Fruit fly (Drosophila melanogaster) whole organism, embryonic: Measurements from ENCODE around the gene Tmep.
A peak's percentile ranks its signal among the peaks of the same experiment; 100 is the strongest.

Experiments
- Bgb ChIP-seq: fragments of 200-800 bp; sonication (Bioruptor generic); IDR thresholded peaks from 2 replicates; pipeline ENCODE4 v1.3.6; 2022; ENCODE audit warnings: missing biosample characterization, missing genetic modification characterization; ENCODE audit not compliant: partially characterized antibody
- Blimp-1 ChIP-seq: fragments of 200-800 bp; sonication (Bioruptor generic); optimal IDR thresholded peaks from 3 replicates; lab custom pipeline; 2018; ENCODE audit warnings: missing biosample characterization, missing genetic modification characterization, mild to moderate bottlenecking, moderate library complexity, missing genetic modification reagents
- CG14710 ChIP-seq: fragments of 200-800 bp; sonication (Bioruptor generic); optimal IDR thresholded peaks from 3 replicates; lab custom pipeline; 2019; ENCODE audit warnings: missing biosample characterization, mild to moderate bottlenecking, missing genetic modification characterization, moderate library complexity
- CG17802 ChIP-seq: fragments of 200-800 bp; sonication (Bioruptor generic); optimal IDR thresholded peaks from 2 replicates; lab custom pipeline; 2018; ENCODE audit warnings: missing biosample characterization, mild to moderate bottlenecking, missing genetic modification characterization, moderate library complexity
- CG18011 ChIP-seq: fragments of 200-800 bp; sonication (Bioruptor generic); optimal IDR thresholded peaks from 2 replicates; lab custom pipeline; 2017; ENCODE audit warnings: missing biosample characterization, missing genetic modification characterization, mild to moderate bottlenecking, moderate library complexity, missing genotype
- CG1832 ChIP-seq: fragments of 200-800 bp; sonication (Bioruptor generic); optimal IDR thresholded peaks from 2 replicates; lab custom pipeline; 2017; ENCODE audit warnings: missing biosample characterization, mild to moderate bottlenecking, missing genetic modification characterization, inconsistent platforms
- CG2116 ChIP-seq: fragments of 200-800 bp; sonication (Bioruptor generic); optimal IDR thresholded peaks from 3 replicates; lab custom pipeline; 2018; ENCODE audit warnings: missing biosample characterization, mild to moderate bottlenecking, missing genetic modification characterization
- CG31365 ChIP-seq: fragments of 200-800 bp; sonication (Bioruptor generic); optimal IDR thresholded peaks from 2 replicates; lab custom pipeline; 2018; ENCODE audit warnings: missing biosample characterization, mild to moderate bottlenecking, missing genetic modification characterization
- CG3163 ChIP-seq: fragments of 200-800 bp; sonication (Bioruptor generic); optimal IDR thresholded peaks from 3 replicates; lab custom pipeline; 2016; ENCODE audit warnings: missing biosample characterization, missing genetic modification characterization
- CG32532 ChIP-seq: fragments of 200-800 bp; sonication (Bioruptor generic); IDR thresholded peaks from 2 replicates; pipeline ENCODE4 v1.3.6; 2022; ENCODE audit warnings: missing biosample characterization, missing genetic modification characterization
- CG33557 ChIP-seq: fragments of 200-800 bp; sonication (Bioruptor generic); optimal IDR thresholded peaks from 2 replicates; lab custom pipeline; 2019; ENCODE audit warnings: missing biosample characterization, mild to moderate bottlenecking, missing genetic modification characterization, moderate library complexity
- CG4404 ChIP-seq: fragments of 200-800 bp; sonication (Bioruptor generic); IDR thresholded peaks from 2 replicates; pipeline ENCODE4 v1.3.6; 2022; ENCODE audit warnings: missing biosample characterization, missing genetic modification characterization
- CG6689 ChIP-seq: fragments of 200-800 bp; sonication (Bioruptor generic); IDR thresholded peaks from 2 replicates; pipeline ENCODE4 v1.3.6; 2022; ENCODE audit warnings: missing biosample characterization, missing genetic modification characterization
- CG7963 ChIP-seq: fragments of 200-800 bp; sonication (Bioruptor generic); IDR thresholded peaks from 3 replicates; pipeline ENCODE4 v1.3.6; 2022; ENCODE audit warnings: missing biosample characterization, missing genetic modification characterization; ENCODE audit not compliant: partially characterized antibody
- CG7987 ChIP-seq: fragments of 200-800 bp; sonication (Bioruptor generic); optimal IDR thresholded peaks from 2 replicates; lab custom pipeline; 2018; ENCODE audit warnings: missing biosample characterization, mild to moderate bottlenecking, missing genetic modification characterization, moderate library complexity
- CG8290 ChIP-seq, 3 experiments: fragments of 200-800 bp; sonication (Bioruptor generic); optimal IDR thresholded peaks; 2 replicates each; lab custom pipeline; 2016 to 2019; ENCODE audit warnings: missing biosample characterization in 3 of 3, missing genetic modification characterization in 3 of 3, mild to moderate bottlenecking in 2 of 3, moderate library complexity in 1 of 3
- D ChIP-seq, 2 experiments: fragments of 200-800 bp in 1 of 2; fragments of >200 bp in 1 of 2; sonication (Bioruptor generic) in 1 of 2; optimal IDR thresholded peaks; 2 replicates in 1 of 2; 3 replicates in 1 of 2; lab custom pipeline; 2017; ENCODE audit warnings: mild to moderate bottlenecking in 1 of 2, missing biosample characterization in 1 of 2, missing genetic modification characterization in 1 of 2, missing genetic modification reagents in 1 of 2
- Dfd ChIP-seq, 2 experiments: fragments of >200 bp; optimal IDR thresholded peaks; 2 replicates each; lab custom pipeline; 2017; ENCODE audit warnings: missing biosample characterization in 2 of 2, missing genetic modification characterization in 2 of 2
- E2f2 ChIP-seq: fragments of 200-800 bp; sonication (Bioruptor generic); IDR thresholded peaks from 2 replicates; pipeline ENCODE4 v1.3.6; 2022; ENCODE audit warnings: missing biosample characterization, missing genetic modification characterization
- Elba2 ChIP-seq: fragments of 200-800 bp; sonication (Bioruptor generic); optimal IDR thresholded peaks from 3 replicates; lab custom pipeline; 2016; ENCODE audit warnings: missing biosample characterization, missing genetic modification characterization
- Ets65A ChIP-seq: fragments of 200-800 bp; sonication (Bioruptor generic); peaks from one replicate; lab custom pipeline; 2016; ENCODE audit warnings: missing biosample characterization, missing genetic modification characterization
- Jarid2 ChIP-seq: fragments of 200-800 bp; sonication (Bioruptor generic); optimal IDR thresholded peaks from 3 replicates; lab custom pipeline; 2017; ENCODE audit warnings: mild to moderate bottlenecking, missing biosample characterization, missing genetic modification reagents, missing genetic modification characterization
- Trl ChIP-seq, 3 experiments: fragments of >200 bp in 2 of 3; fragments of 200-800 bp in 1 of 3; sonication (Bioruptor generic) in 1 of 3; optimal IDR thresholded peaks; 2 replicates in 1 of 3; 3 replicates in 2 of 3; lab custom pipeline; 2016 to 2017; ENCODE audit warnings: missing biosample characterization in 1 of 3, missing genetic modification characterization in 1 of 3
- amos ChIP-seq: fragments of 200-800 bp; sonication (Bioruptor generic); IDR thresholded peaks from 2 replicates; pipeline ENCODE4 v1.3.6; 2022; ENCODE audit warnings: missing biosample characterization, missing genetic modification characterization; ENCODE audit not compliant: partially characterized antibody
- az2 ChIP-seq: fragments of 200-800 bp; sonication (Bioruptor generic); optimal IDR thresholded peaks from 3 replicates; lab custom pipeline; 2016; ENCODE audit warnings: missing biosample characterization, missing genetic modification characterization
- br ChIP-seq: fragments of >200 bp; optimal IDR thresholded peaks from 2 replicates; lab custom pipeline; 2017
- bsh ChIP-seq, 2 experiments: fragments of 200-800 bp; sonication (Bioruptor generic); optimal IDR thresholded peaks; 2 replicates each; lab custom pipeline; 2017 to 2018; ENCODE audit warnings: mild to moderate bottlenecking in 2 of 2, missing biosample characterization in 2 of 2, missing genetic modification characterization in 2 of 2, moderate library complexity in 1 of 2
- dan ChIP-seq: fragments of 200-800 bp; sonication (Bioruptor generic); IDR thresholded peaks from 2 replicates; pipeline ENCODE4 v1.3.6; 2022; ENCODE audit warnings: missing biosample characterization, missing genetic modification characterization
- insv ChIP-seq, 2 experiments: fragments of 200-800 bp; sonication (Bioruptor generic); optimal IDR thresholded peaks; 3 replicates each; lab custom pipeline; 2016 to 2018; ENCODE audit warnings: missing biosample characterization in 2 of 2, missing genetic modification characterization in 2 of 2
- jumu ChIP-seq: fragments of 200-800 bp; sonication (Bioruptor generic); optimal IDR thresholded peaks from 3 replicates; lab custom pipeline; 2016; ENCODE audit warnings: missing biosample characterization, missing genetic modification characterization
- ken ChIP-seq: fragments of 200-800 bp; sonication (Bioruptor generic); IDR thresholded peaks from 3 replicates; pipeline ENCODE4 v1.3.6; 2022; ENCODE audit warnings: missing biosample characterization, missing genetic modification characterization
- kni ChIP-seq: fragments of 200-800 bp; sonication (Bioruptor generic); optimal IDR thresholded peaks from 3 replicates; lab custom pipeline; 2017; ENCODE audit warnings: mild to moderate bottlenecking, missing biosample characterization, missing genetic modification reagents, missing genetic modification characterization
- nmo ChIP-seq: fragments of 200-800 bp; sonication (Bioruptor generic); optimal IDR thresholded peaks from 2 replicates; lab custom pipeline; 2018; ENCODE audit warnings: missing biosample characterization, mild to moderate bottlenecking, missing genetic modification characterization, moderate library complexity
- nom ChIP-seq: fragments of 200-800 bp; sonication (Bioruptor generic); optimal IDR thresholded peaks from 2 replicates; lab custom pipeline; 2017; ENCODE audit warnings: missing biosample characterization, missing genetic modification characterization, mild to moderate bottlenecking, moderate library complexity, missing genetic modification reagents
- pros ChIP-seq: fragments of 200-800 bp; sonication (Bioruptor generic); optimal IDR thresholded peaks from 3 replicates; lab custom pipeline; 2019; ENCODE audit warnings: missing biosample characterization, mild to moderate bottlenecking, missing genetic modification characterization, moderate library complexity
- rib ChIP-seq: fragments of 200-800 bp; sonication (Bioruptor generic); IDR thresholded peaks from 2 replicates; pipeline ENCODE4 v1.3.6; 2022; ENCODE audit warnings: missing biosample characterization, missing genetic modification characterization
- slbo ChIP-seq: fragments of 200-800 bp; sonication (Bioruptor generic); IDR thresholded peaks from 2 replicates; pipeline ENCODE4 v1.3.6; 2022; ENCODE audit warnings: missing biosample characterization, missing genetic modification characterization
- sna ChIP-seq: fragments of 200-800 bp; sonication (Bioruptor generic); IDR thresholded peaks from 2 replicates; pipeline ENCODE4 v1.3.6; 2022; ENCODE audit warnings: missing biosample characterization, missing genetic modification characterization; ENCODE audit not compliant: partially characterized antibody
- stwl ChIP-seq: fragments of 200-800 bp; sonication (Bioruptor generic); optimal IDR thresholded peaks from 3 replicates; lab custom pipeline; 2018; ENCODE audit warnings: missing biosample characterization, mild to moderate bottlenecking, missing genetic modification characterization, moderate library complexity
- unc-4 ChIP-seq: fragments of 200-800 bp; sonication (Bioruptor generic); IDR thresholded peaks from 2 replicates; pipeline ENCODE4 v1.3.6; 2022; ENCODE audit warnings: missing biosample characterization, missing genetic modification characterization; ENCODE audit not compliant: partially characterized antibody
- vvl ChIP-seq: fragments of 200-800 bp; sonication (Bioruptor generic); IDR thresholded peaks from 2 replicates; pipeline ENCODE4 v1.3.6; 2022; ENCODE audit warnings: missing biosample characterization, missing genetic modification characterization
- z ChIP-seq: fragments of 200-800 bp; sonication (Bioruptor generic); IDR thresholded peaks from 3 replicates; pipeline ENCODE4 v1.3.6; 2022; ENCODE audit warnings: missing biosample characterization, missing genetic modification characterization

Gene Tmep

DNA sequence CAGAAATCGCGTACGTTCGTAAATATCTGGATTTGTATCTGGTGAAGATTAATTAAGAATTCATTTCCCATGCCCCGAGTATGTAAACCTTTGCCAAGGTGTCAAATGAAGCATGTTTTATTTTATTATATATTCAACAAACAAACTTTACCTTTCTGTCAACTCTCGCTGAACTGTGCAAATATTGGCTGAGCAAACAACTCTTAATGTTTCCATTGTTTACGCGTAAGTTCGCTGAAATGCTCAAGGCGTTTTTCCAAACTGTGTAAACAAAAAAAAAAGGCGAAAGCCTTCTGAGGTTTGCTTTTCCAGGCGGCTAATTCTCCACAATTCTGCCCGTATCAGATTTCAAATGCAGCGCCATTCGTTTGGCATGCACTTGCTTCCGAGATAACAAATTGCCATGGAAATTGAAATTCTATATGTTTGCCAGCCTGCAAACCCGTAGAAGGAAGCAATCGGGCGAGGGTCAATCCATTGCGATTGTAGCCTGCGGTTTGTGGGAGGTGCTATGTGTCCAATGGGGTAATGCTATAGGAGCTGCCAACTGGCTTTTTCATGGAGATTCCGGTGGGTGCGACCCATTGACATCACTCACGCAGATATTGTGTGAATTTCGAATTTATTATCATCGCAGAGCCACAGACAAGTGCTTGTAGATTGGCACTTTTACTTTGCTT is 22.9 kb downstream of the Tmep start (continued):
- TF ChIP-seq E2f2 (GFP tag; lab: Robert Waterston, UW), result peak; percentile 35; the same call in 1 of the 2 replicates
- peak; percentile 93 for TF ChIP-seq rib (GFP tag; lab: Robert Waterston, UW)
- TF ChIP-seq, all 482 proteins: peak for 234

- TF ChIP-seq kni (GFP tag; lab: Kevin White, UChicago), result peak; percentile 19
- peak; percentile 95 for TF ChIP-seq Blimp-1 (GFP tag; lab: Kevin White, UChicago)
- peak; percentile 96 for TF ChIP-seq pros (GFP tag; lab: Kevin White, UChicago)
- no peak for TF ChIP-seq CG4404 (GFP tag; lab: Robert Waterston, UW)
- peak in 1 of 2 experiments; percentile 92 for TF ChIP-seq insv (GFP tag; optimal IDR thresholded peaks at IDR 0.05; lab: Kevin White, UChicago)
- TF ChIP-seq Trl (optimal IDR thresholded peaks at IDR 0.05; lab: Kevin White, UChicago), result peak in 1 of 2 experiments; percentile 86
- TF ChIP-seq Trl (GFP tag; optimal IDR thresholded peaks at IDR 0.05; lab: Kevin White, UChicago), result no peak
- peak; percentile 5 for TF ChIP-seq CG1832 (GFP tag; lab: Kevin White, UChicago)
- TF ChIP-seq unc-4 (GFP tag; lab: Robert Waterston, UW), result no peak
- TF ChIP-seq nom, result peak; percentile 69
- peak; percentile 72 for TF ChIP-seq vvl (GFP tag; lab: Robert Waterston, UW)
- peak; percentile 73 for TF ChIP-seq Ets65A (GFP tag; lab: Kevin White, UChicago)
- peak; percentile 11 for TF ChIP-seq Jarid2
- no peak for TF ChIP-seq dan (GFP tag; lab: Robert Waterston, UW)
- peak; percentile 95 for TF ChIP-seq CG3163 (GFP tag; lab: Kevin White, UChicago)
- peak in 1 of 2 experiments; percentile 85 for TF ChIP-seq Dfd (GFP tag; optimal IDR thresholded peaks at IDR 0.05; lab: Kevin White, UChicago)
- no peak for TF ChIP-seq br (lab: Kevin White, UChicago)
- TF ChIP-seq D (optimal IDR thresholded peaks at IDR 0.05; lab: Kevin White, UChicago), result peak; percentile 45
- TF ChIP-seq D (GFP tag; optimal IDR thresholded peaks at IDR 0.05; lab: Kevin White, UChicago), result no peak
- TF ChIP-seq CG8290 (GFP tag; optimal IDR thresholded peaks at IDR 0.05; lab: Kevin White, UChicago), result no peak
- TF ChIP-seq CG8290 (tag; optimal IDR thresholded peaks at IDR 0.05; lab: Kevin White, UChicago), result peak in 1 of 2 experiments; percentile 78
- TF ChIP-seq nmo, result no peak
- peak; percentile 87 for TF ChIP-seq Elba2
- peak; percentile 94 for TF ChIP-seq z (GFP tag; lab: Robert Waterston, UW)
- peak; percentile 94 for TF ChIP-seq CG31365 (tag; lab: Kevin White, UChicago)
- 0 out of 3 replicates have a peak, but pooled peaks have one; percentile 8 for TF ChIP-seq CG7963 (GFP tag; lab: Robert Waterston, UW)
- peak; percentile 27 for TF ChIP-seq stwl
- peak; percentile 7 for TF ChIP-seq CG33557 (GFP tag; lab: Kevin White, UChicago)
- TF ChIP-seq az2 (GFP tag; lab: Kevin White, UChicago), result no peak
- TF ChIP-seq bsh (GFP tag; optimal IDR thresholded peaks at IDR 0.05; lab: Kevin White, UChicago), result peak in 1 of 2 experiments; percentile 14
Measured at dm6 chr3L:1592822-1593452, 24.0 kb downstream of the Tmep start.

DNA sequence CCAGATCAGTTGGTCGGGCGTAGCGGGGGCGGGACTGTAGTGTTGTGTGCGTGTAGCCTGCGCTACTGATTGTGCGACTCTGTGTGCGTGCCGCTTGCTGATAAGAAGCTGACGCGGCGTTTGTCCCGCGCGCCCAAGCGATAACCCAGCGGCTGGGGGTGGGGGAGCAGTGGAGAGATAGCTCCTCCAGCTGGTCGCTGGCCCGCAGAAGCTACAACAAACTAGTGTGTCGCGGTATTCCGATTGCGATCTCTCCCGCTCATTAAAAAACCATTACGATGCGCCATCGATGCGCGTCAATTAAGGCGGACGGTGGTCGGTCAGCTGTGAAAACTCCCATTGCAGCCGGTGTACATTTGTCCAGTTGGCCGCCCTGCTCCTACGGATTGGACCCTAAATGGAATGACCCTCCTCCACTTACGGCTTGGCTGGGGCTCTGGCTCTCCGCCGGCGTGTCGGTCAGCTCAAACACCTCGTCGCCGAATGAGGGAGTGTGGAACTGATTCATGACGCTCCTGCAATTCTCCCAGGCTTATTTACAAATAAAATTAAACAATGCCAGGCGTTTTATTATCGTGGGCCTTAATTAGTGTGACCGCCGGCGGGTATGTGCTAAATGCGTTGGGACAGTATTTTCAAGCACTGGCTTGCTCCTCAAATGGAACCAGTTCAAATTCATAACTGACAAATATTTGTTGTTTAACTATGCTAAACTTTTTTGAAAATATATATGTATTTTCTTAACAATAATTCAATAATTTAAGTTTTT is 33.3 kb downstream of the Tmep start, which contains the start of gene CG12104:
Gene CG12104 (minus strand): TSS at position 611 of the 769 bp plus-strand sequence.
- TF ChIP-seq Bgb (GFP tag; lab: Robert Waterston, UW) (peak; percentile 27; the same call in 1 of the 2 replicates), ken (GFP tag; lab: Robert Waterston, UW) (no peak), CG2116 (peak; percentile 53), amos (peak; percentile 35; the same call in 1 of the 2 replicates), CG18011 (GFP tag; lab: Kevin White, UChicago) (no peak), jumu (GFP tag; lab: Kevin White, UChicago) (no peak), sna (GFP tag; lab: Robert Waterston, UW) (peak; percentile 35; the same call in 1 of the 2 replicates), CG6689 (GFP tag; lab: Robert Waterston, UW) (0 out of 2 replicates have a peak, but pooled peaks have one; percentile 8), CG17802 (tag; lab: Kevin White, UChicago) (peak; percentile 64), CG14710 (peak; percentile 57), nmo (peak; percentile 24), slbo (GFP tag; lab: Robert Waterston, UW) (peak; percentile 38; the same call in 1 of the 2 replicates), CG7987 (GFP tag; lab: Kevin White, UChicago) (peak; percentile 12), CG32532 (peak; percentile 33; the same call in 1 of the 2 replicates)
